Worm (Caenorhabditis elegans) whole organism, L4 larva: ENCODE measurements around the gene F55G1.7.

ENCODE experiments used
- D1046.2 ChIP-seq: fragments of 200-800 bp; sonication (Bioruptor generic); IDR thresholded peaks from 2 replicates; pipeline ENCODE4 v1.3.6; 2022; ENCODE audit warnings: missing genetic modification characterization, missing compliant biosample characterization
- F10B5.3 ChIP-seq: sonication (generic microtip); optimal IDR thresholded peaks from 2 replicates; lab custom pipeline; 2016; ENCODE audit warnings: mild to moderate bottlenecking, missing genetic modification characterization, missing compliant biosample characterization
- F26F4.8 ChIP-seq: fragments of 200-800 bp; sonication (Bioruptor generic); conservative IDR thresholded peaks from 2 replicates; pipeline ENCODE4 v1.3.6; 2022; ENCODE audit warnings: missing genetic modification characterization, missing compliant biosample characterization
- F44E2.7 ChIP-seq: fragments of 200-800 bp; sonication (Bioruptor generic); IDR thresholded peaks from 2 replicates; pipeline ENCODE4 v2.1.2; 2022; ENCODE audit warnings: missing genetic modification characterization, missing compliant biosample characterization
- F49E8.2 ChIP-seq: sonication (generic microtip); optimal IDR thresholded peaks from 2 replicates; lab custom pipeline; 2016; ENCODE audit warnings: missing compliant biosample characterization, mild to moderate bottlenecking, missing genetic modification characterization, borderline replicate concordance
- R02D3.7 ChIP-seq: fragments of 150-350 bp; sonication (generic microtip); optimal IDR thresholded peaks from 3 replicates; lab custom pipeline; 2014; ENCODE audit warnings: missing biosample characterization, missing genetic modification characterization
- Y105C5A.15 ChIP-seq: fragments of 200-800 bp; sonication (Bioruptor generic); IDR thresholded peaks from 2 replicates; pipeline ENCODE4 v1.3.6; 2022; ENCODE audit warnings: missing genetic modification characterization, missing compliant biosample characterization
- Y48G9A.11 ChIP-seq: fragments of 200-800 bp; sonication (Bioruptor generic); IDR thresholded peaks from 2 replicates; pipeline ENCODE4 v1.3.6; 2022; ENCODE audit warnings: missing genetic modification reagents, missing genetic modification characterization, missing compliant biosample characterization
- Y75B8A.6 ChIP-seq: fragments of 200-800 bp; sonication (Bioruptor generic); IDR thresholded peaks from 2 replicates; pipeline ENCODE4 v1.3.6; 2022; ENCODE audit warnings: missing genetic modification reagents, missing genetic modification characterization, missing compliant biosample characterization
- aha-1 ChIP-seq: fragments of 150-350 bp; peaks from one replicate; lab custom pipeline; 2014; ENCODE audit warnings: missing biosample characterization, missing genetic modification characterization
- aly-2 ChIP-seq: sonication (generic microtip); optimal IDR thresholded peaks from 2 replicates; lab custom pipeline; 2018; ENCODE audit warnings: missing biosample characterization, missing genetic modification characterization
- arid-1 ChIP-seq: fragments of 200-800 bp; sonication (Bioruptor generic); conservative IDR thresholded peaks from 2 replicates; pipeline ENCODE4 v1.3.6; 2022; ENCODE audit warnings: missing genetic modification reagents, missing genetic modification characterization, missing compliant biosample characterization
- attf-4 ChIP-seq: sonication (generic microtip); optimal IDR thresholded peaks from 3 replicates; lab custom pipeline; 2017; ENCODE audit warnings: missing biosample characterization, missing genetic modification characterization
- ceh-44 ChIP-seq: fragments of 200-800 bp; sonication (Bioruptor generic); IDR thresholded peaks from 2 replicates; pipeline ENCODE4 v1.3.6; 2022; ENCODE audit warnings: missing genetic modification reagents, missing genetic modification characterization, missing compliant biosample characterization
- daf-12 ChIP-seq: fragments of 150-350 bp; optimal IDR thresholded peaks from 2 replicates; lab custom pipeline; 2014; ENCODE audit warnings: missing biosample characterization, missing genetic modification reagents, missing genetic modification characterization
- daf-16 ChIP-seq, 3 experiments: sonication (generic microtip); optimal IDR thresholded peaks; 2 replicates each; lab custom pipeline; 2016 to 2017; ENCODE audit warnings: missing genetic modification characterization in 3 of 3, missing genetic modification reagents in 3 of 3, mild to moderate bottlenecking in 2 of 3, missing compliant biosample characterization in 2 of 3, missing biosample characterization in 1 of 3, moderate library complexity in 1 of 3
- dmd-8 ChIP-seq: fragments of 200-800 bp; sonication (Bioruptor generic); IDR thresholded peaks from 2 replicates; pipeline ENCODE4 v1.3.6; 2022; ENCODE audit warnings: missing genetic modification characterization, missing compliant biosample characterization
- dmd-9 ChIP-seq: fragments of 200-800 bp; sonication (Bioruptor generic); IDR thresholded peaks from 2 replicates; pipeline ENCODE4 v1.3.6; 2022; ENCODE audit warnings: missing genetic modification reagents, missing genetic modification characterization, missing compliant biosample characterization
- dpl-1 ChIP-seq: fragments of 150-350 bp; optimal IDR thresholded peaks from 2 replicates; lab custom pipeline; 2014; ENCODE audit warnings: missing biosample characterization, missing genetic modification reagents, missing genetic modification characterization
- duxl-1 ChIP-seq: sonication (generic microtip); optimal IDR thresholded peaks from 2 replicates; lab custom pipeline; 2016; ENCODE audit warnings: mild to moderate bottlenecking, missing genetic modification characterization, moderate library complexity, missing compliant biosample characterization; ENCODE audit not compliant: poor library complexity
- egl-43 ChIP-seq: fragments of 200-800 bp; sonication (Bioruptor generic); IDR thresholded peaks from 2 replicates; pipeline ENCODE4 v1.3.6; 2022; ENCODE audit warnings: missing genetic modification reagents, missing genetic modification characterization, missing compliant biosample characterization
- fkh-10 ChIP-seq: fragments of 150-350 bp; optimal IDR thresholded peaks from 2 replicates; lab custom pipeline; 2014; ENCODE audit warnings: missing biosample characterization, missing genetic modification reagents, missing genetic modification characterization
- hlh-11 ChIP-seq: fragments of 200-800 bp; sonication (Bioruptor generic); optimal IDR thresholded peaks from 2 replicates; lab custom pipeline; 2018; ENCODE audit warnings: mild to moderate bottlenecking, missing genetic modification characterization, missing compliant biosample characterization
- hlh-30 ChIP-seq: sonication (generic microtip); optimal IDR thresholded peaks from 2 replicates; lab custom pipeline; 2017; ENCODE audit warnings: antibody characterized with exemption, mild to moderate bottlenecking, missing genetic modification characterization, missing compliant biosample characterization; ENCODE audit not compliant: insufficient read depth
- lim-7 ChIP-seq: fragments of 200-800 bp; sonication (Bioruptor generic); IDR thresholded peaks from 2 replicates; pipeline ENCODE4 v1.3.6; 2022; ENCODE audit warnings: missing genetic modification characterization, missing compliant biosample characterization
- lin-38 ChIP-seq: fragments of 200-800 bp; sonication (Bioruptor generic); IDR thresholded peaks from 2 replicates; pipeline ENCODE4 v1.3.6; 2022; ENCODE audit warnings: missing genetic modification reagents, missing genetic modification characterization, missing compliant biosample characterization
- lir-3 ChIP-seq: sonication (generic microtip); optimal IDR thresholded peaks from 2 replicates; lab custom pipeline; 2016; ENCODE audit warnings: mild to moderate bottlenecking, missing genetic modification characterization, missing compliant biosample characterization
- lsy-2 ChIP-seq, 2 experiments: fragments of 150-350 bp in 1 of 2; sonication (generic microtip) in 1 of 2; optimal IDR thresholded peaks; 2 replicates each; lab custom pipeline; 2014 to 2017; ENCODE audit warnings: missing biosample characterization in 2 of 2, missing genetic modification characterization in 2 of 2
- madf-9 ChIP-seq: fragments of 200-800 bp; sonication (Bioruptor generic); conservative IDR thresholded peaks from 2 replicates; pipeline ENCODE4 v1.3.6; 2022; ENCODE audit warnings: missing genetic modification reagents, missing genetic modification characterization, missing compliant biosample characterization
- mdt-29 ChIP-seq: fragments of 200-800 bp; sonication (Bioruptor generic); IDR thresholded peaks from 2 replicates; pipeline ENCODE4 v1.3.6; 2022; ENCODE audit warnings: missing genetic modification reagents, missing genetic modification characterization, missing compliant biosample characterization
- mep-1 ChIP-seq: fragments of 150-350 bp; sonication (generic microtip); optimal IDR thresholded peaks from 3 replicates; lab custom pipeline; 2014; ENCODE audit warnings: missing biosample characterization, missing genetic modification characterization
- mxl-3 ChIP-seq: fragments of 200-800 bp; sonication (Bioruptor generic); optimal IDR thresholded peaks from 2 replicates; lab custom pipeline; 2018; ENCODE audit warnings: mild to moderate bottlenecking, missing genetic modification characterization, missing compliant biosample characterization
- nhr-42 ChIP-seq: fragments of 200-800 bp; sonication (Bioruptor generic); IDR thresholded peaks from 2 replicates; pipeline ENCODE4 v1.3.6; 2022; ENCODE audit warnings: missing genetic modification characterization, missing compliant biosample characterization
- sdz-12 ChIP-seq: fragments of 200-800 bp; sonication (Bioruptor generic); optimal IDR thresholded peaks from 2 replicates; lab custom pipeline; 2018; ENCODE audit warnings: mild to moderate bottlenecking, missing genetic modification characterization, missing compliant biosample characterization
- snpc-1.2 ChIP-seq: fragments of 200-800 bp; sonication (Bioruptor generic); IDR thresholded peaks from 2 replicates; pipeline ENCODE4 v1.3.6; 2022; ENCODE audit warnings: missing genetic modification reagents, missing genetic modification characterization, missing compliant biosample characterization
- spr-3 ChIP-seq: fragments of 200-800 bp; sonication (Bioruptor generic); optimal IDR thresholded peaks from 2 replicates; lab custom pipeline; 2018; ENCODE audit warnings: mild to moderate bottlenecking, missing genetic modification characterization, missing compliant biosample characterization
- unc-130 ChIP-seq: sonication (generic microtip); optimal IDR thresholded peaks from 2 replicates; lab custom pipeline; 2016; ENCODE audit warnings: missing genetic modification reagents, missing genetic modification characterization, missing compliant biosample characterization

The F55G1.7 gene

ce11 chrIV:7485565-7486200, 16.1 kb upstream of the F55G1.7 start:
- TF ChIP-seq D1046.2 (GFP tag; lab: Robert Waterston, UW) (0 out of 2 replicates have a peak, but pooled peaks have one; percentile 8), lim-7 (GFP tag; lab: Robert Waterston, UW) (peak; percentile 23; the same call in 1 of the 2 replicates), F26F4.8 (GFP tag; lab: Robert Waterston, UW) (peak; percentile 64; the same call in 1 of the 2 replicates), F49E8.2 (peak; percentile 14), egl-43 (peak; percentile 60; the same call in 1 of the 2 replicates), Y105C5A.15 (GFP tag; lab: Robert Waterston, UW) (peak; percentile 32; the same call in 1 of the 2 replicates)

- TF ChIP-seq nhr-42 (GFP tag; lab: Robert Waterston, UW): no peak
- TF ChIP-seq mdt-29 (GFP tag; lab: Robert Waterston, UW): no peak
- no peak for TF ChIP-seq duxl-1 (tag; lab: Kevin White, UChicago)
- peak; percentile 69 for TF ChIP-seq dpl-1 (GFP tag; lab: Kevin White, UChicago)
- peak; percentile 57 for TF ChIP-seq aha-1 (tag; lab: Kevin White, UChicago)
- TF ChIP-seq Y75B8A.6: no peak
- no peak for TF ChIP-seq attf-4 (tag; lab: Kevin White, UChicago)
- TF ChIP-seq F44E2.7 (GFP tag; lab: Robert Waterston, UW): no peak
- no peak for TF ChIP-seq F10B5.3 (tag; lab: Kevin White, UChicago)
- no peak for TF ChIP-seq dmd-8 (GFP tag; lab: Robert Waterston, UW)
- TF ChIP-seq daf-12 (tag; lab: Kevin White, UChicago): no peak
- no peak for TF ChIP-seq madf-9 (GFP tag; lab: Robert Waterston, UW)
- TF ChIP-seq fkh-10 (GFP tag; lab: Kevin White, UChicago): peak; percentile 12
Measured at ce11 chrIV:7478134-7478533, 8.5 kb upstream of the F55G1.7 start, which contains the start of gene rod-1. Gene rod-1 (plus strand): TSS chrIV:7478452.

ce11 chrIV:7477697-7478096, 8.1 kb upstream of the F55G1.7 start:
- TF ChIP-seq mxl-3 (GFP tag; lab: Kevin White, UChicago) (no peak), snpc-1.2 (peak; percentile 76), sdz-12 (no peak), daf-16 (GFP tag; optimal IDR thresholded peaks at IDR 0.05; lab: Kevin White, UChicago) (no peak), daf-16 (tag; optimal IDR thresholded peaks at IDR 0.05; lab: Kevin White, UChicago) (no peak), mep-1 (tag; lab: Kevin White, UChicago) (no peak), lin-38 (GFP tag; lab: Robert Waterston, UW) (peak; percentile 66), duxl-1 (tag; lab: Kevin White, UChicago) (no peak), arid-1 (no peak), spr-3 (no peak), R02D3.7 (no peak), F49E8.2 (peak; percentile 74), daf-12 (tag; lab: Kevin White, UChicago) (no peak), lir-3 (tag; lab: Kevin White, UChicago) (no peak), hlh-30 (no peak), unc-130 (GFP tag; lab: Kevin White, UChicago) (peak; percentile 85), hlh-11 (tag; lab: Kevin White, UChicago) (no peak), lsy-2 (tag; optimal IDR thresholded peaks at IDR 0.05; lab: Kevin White, UChicago) (no peak), aly-2 (no peak), ceh-44 (GFP tag; lab: Robert Waterston, UW) (0 out of 2 replicates have a peak, but pooled peaks have one; percentile 12), Y48G9A.11 (GFP tag; lab: Robert Waterston, UW) (peak; percentile 62), dpl-1 (GFP tag; lab: Kevin White, UChicago) (no peak), dmd-9 (GFP tag; lab: Robert Waterston, UW) (no peak), Y75B8A.6 (no peak)
